Fruit fly (Drosophila melanogaster): ENCODE results near the gene Pomp.
A peak's percentile ranks its signal among the peaks of the same experiment; 100 is the strongest.

Gene Pomp

DNA sequence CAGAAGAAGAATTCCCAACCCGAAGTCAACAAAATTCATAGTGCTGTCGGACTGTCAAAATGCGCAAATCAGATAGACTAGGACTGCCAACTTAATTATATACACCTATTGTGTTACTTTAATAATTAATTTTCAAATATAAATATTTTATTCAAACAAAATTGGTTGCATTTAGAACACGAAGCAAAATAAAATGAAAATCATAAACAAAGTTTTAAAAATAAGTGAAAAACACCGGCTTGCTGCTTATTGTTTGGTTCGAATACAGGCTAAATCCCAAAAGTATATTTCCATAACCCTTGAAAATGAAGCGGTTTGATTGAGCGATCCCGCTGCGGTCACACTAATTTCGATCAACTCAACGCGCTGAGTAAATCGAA is 29.7 kb upstream of the Pomp start, which contains the start of the genes Rhau and dia:
TSS of gene Rhau (minus strand) at position 178 of the 380 bp plus-strand sequence.
TSS of gene dia (plus strand) at position 337 of the 380 bp plus-strand sequence.
- TF ChIP-seq woc (GFP tag; optimal IDR thresholded peaks at IDR 0.05) (no peak), sage (GFP tag; optimal IDR thresholded peaks at IDR 0.05) (no peak), rgr (GFP tag; optimal IDR thresholded peaks at IDR 0.05) (no peak), Abd-B (GFP tag; optimal IDR thresholded peaks at IDR 0.05) (no peak), CrebA (GFP tag; optimal IDR thresholded peaks at IDR 0.05; ENCODE audit: borderline replicate concordance) (no peak), GATAd (GFP tag; optimal IDR thresholded peaks at IDR 0.05) (no peak), dmrt93B (GFP tag; optimal IDR thresholded peaks at IDR 0.05) (no peak), CG32264 (GFP tag; optimal IDR thresholded peaks at IDR 0.05) (no peak), Dif (GFP tag; optimal IDR thresholded peaks at IDR 0.05; ENCODE audit: partially characterized antibody) (no peak), dsf (GFP tag; optimal IDR thresholded peaks at IDR 0.05; ENCODE audit: borderline replicate concordance) (no peak), tai (GFP tag; optimal IDR thresholded peaks at IDR 0.05) (no peak), jim (GFP tag; optimal IDR thresholded peaks at IDR 0.05) (no peak), Mio (GFP tag; optimal IDR thresholded peaks at IDR 0.05) (no peak), Hnf4 (GFP tag; optimal IDR thresholded peaks at IDR 0.05) (peak; percentile 47), Hr78 (GFP tag; optimal IDR thresholded peaks at IDR 0.05) (no peak), br (GFP tag; optimal IDR thresholded peaks at IDR 0.05) (no peak), h (GFP tag; optimal IDR thresholded peaks at IDR 0.05) (peak; percentile 11), N (GFP tag; optimal IDR thresholded peaks at IDR 0.05) (no peak), brk (GFP tag; optimal IDR thresholded peaks at IDR 0.05) (no peak), HLH106 (tag; optimal IDR thresholded peaks at IDR 0.05) (peak; percentile 33), ey (GFP tag; optimal IDR thresholded peaks at IDR 0.05) (no peak), pan (optimal IDR thresholded peaks at IDR 0.05) (no peak), Jra (GFP tag; optimal IDR thresholded peaks at IDR 0.05) (no peak), usp (GFP tag; optimal IDR thresholded peaks at IDR 0.05) (no peak), dl (GFP tag; optimal IDR thresholded peaks at IDR 0.05; ENCODE audit: insufficient read depth in 1 of 2, partially characterized antibody in 2 of 2) (no peak), CG9705 (GFP tag; optimal IDR thresholded peaks at IDR 0.05) (no peak), Vsx2 (GFP tag; optimal IDR thresholded peaks at IDR 0.05; ENCODE audit: partially characterized antibody) (no peak), Dfd (GFP tag; optimal IDR thresholded peaks at IDR 0.05) (no peak), Myc (optimal IDR thresholded peaks at IDR 0.05) (peak; percentile 11), foxo (GFP tag; optimal IDR thresholded peaks at IDR 0.05) (peak in 1 of 2 experiments; percentile 3), OdsH (GFP tag; optimal IDR thresholded peaks at IDR 0.05) (no peak), sv (GFP tag; optimal IDR thresholded peaks at IDR 0.05) (no peak), Rel (GFP tag; optimal IDR thresholded peaks at IDR 0.05) (no peak), Rel (tag; optimal IDR thresholded peaks at IDR 0.05) (peak; percentile 37), Sp1 (GFP tag; optimal IDR thresholded peaks at IDR 0.05) (peak; percentile 30), fru (GFP tag; optimal IDR thresholded peaks at IDR 0.05) (no peak), lola (GFP tag; optimal IDR thresholded peaks at IDR 0.05) (no peak), Hr83 (GFP tag; optimal IDR thresholded peaks at IDR 0.05; ENCODE audit: poor library complexity, severe bottlenecking) (no peak), psq (GFP tag; optimal IDR thresholded peaks at IDR 0.05) (no peak)

DNA sequence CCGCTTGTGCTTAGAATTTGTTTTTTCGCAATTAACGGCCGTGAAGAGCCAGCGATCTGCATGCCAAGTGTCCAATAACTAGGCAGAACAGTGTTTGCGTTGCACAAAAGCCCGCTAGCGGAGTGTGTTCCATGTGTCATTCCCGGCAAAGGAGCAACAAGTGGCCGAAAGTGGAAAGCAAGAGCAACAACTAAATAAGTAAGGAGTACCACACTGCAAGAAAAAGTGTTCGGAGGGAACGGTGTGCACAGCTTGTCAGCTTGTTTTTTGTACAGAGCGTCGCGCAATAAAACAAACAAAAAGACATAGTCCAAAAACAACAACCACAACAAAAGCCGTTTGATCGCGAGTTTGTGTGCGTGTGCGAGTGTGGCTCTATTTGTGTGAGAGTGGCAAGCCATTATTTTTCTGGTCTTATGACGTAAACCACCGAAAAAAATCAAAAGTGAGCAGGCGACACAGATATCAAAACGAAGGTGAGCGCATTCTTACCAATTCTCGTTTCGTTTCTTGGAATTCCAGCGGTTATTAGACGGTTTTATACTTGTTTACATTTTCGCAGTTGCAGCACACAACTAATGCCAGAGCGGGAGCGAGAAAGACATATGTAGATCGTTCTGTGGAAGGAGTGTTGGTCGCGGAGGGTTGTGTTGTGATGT is 29.1 kb upstream of the Pomp start:
- TF ChIP-seq rgr (GFP tag; optimal IDR thresholded peaks at IDR 0.05) (peak; percentile 21), br (GFP tag; optimal IDR thresholded peaks at IDR 0.05) (peak; percentile 6), lola (GFP tag; optimal IDR thresholded peaks at IDR 0.05) (no peak), fru (GFP tag; optimal IDR thresholded peaks at IDR 0.05) (no peak), CG9705 (GFP tag; optimal IDR thresholded peaks at IDR 0.05) (no peak), HLH106 (tag; optimal IDR thresholded peaks at IDR 0.05) (no peak), Jra (GFP tag; optimal IDR thresholded peaks at IDR 0.05) (no peak), jim (GFP tag; optimal IDR thresholded peaks at IDR 0.05) (peak; percentile 58), Sp1 (GFP tag; optimal IDR thresholded peaks at IDR 0.05) (peak; percentile 13), Vsx2 (GFP tag; optimal IDR thresholded peaks at IDR 0.05; ENCODE audit: partially characterized antibody) (no peak), h (GFP tag; optimal IDR thresholded peaks at IDR 0.05) (peak; percentile 6)
